Worm (Caenorhabditis elegans) whole organism, L4 larva: ENCODE data around the gene F14F7.4.

Experiments used
- Y105C5A.15 ChIP-seq: fragments of 200-800 bp; sonication (Bioruptor generic); IDR thresholded peaks from 2 replicates; pipeline ENCODE4 v1.3.6; 2022; ENCODE audit warnings: missing genetic modification characterization, missing compliant biosample characterization
- aly-2 ChIP-seq: sonication (generic microtip); optimal IDR thresholded peaks from 2 replicates; lab custom pipeline; 2018; ENCODE audit warnings: missing biosample characterization, missing genetic modification characterization
- ama-1 ChIP-seq: fragments of 150-350 bp; optimal IDR thresholded peaks from 2 replicates; lab custom pipeline; 2014; ENCODE audit warnings: inconsistent platforms, mixed read lengths
- ceh-82 ChIP-seq: sonication (generic microtip); optimal IDR thresholded peaks from 2 replicates; lab custom pipeline; 2017; ENCODE audit warnings: missing biosample characterization, missing genetic modification characterization
- ctbp-1 ChIP-seq: fragments of 200-800 bp; sonication (Bioruptor generic); IDR thresholded peaks from 2 replicates; pipeline ENCODE4 v1.3.6; 2022; ENCODE audit warnings: missing genetic modification reagents, missing genetic modification characterization, missing compliant biosample characterization
- dpl-1 ChIP-seq: fragments of 150-350 bp; optimal IDR thresholded peaks from 2 replicates; lab custom pipeline; 2014; ENCODE audit warnings: missing biosample characterization, missing genetic modification reagents, missing genetic modification characterization
- jun-1 ChIP-seq: fragments of 150-350 bp; optimal IDR thresholded peaks from 2 replicates; lab custom pipeline; 2014; ENCODE audit warnings: missing biosample characterization, missing genetic modification reagents, missing genetic modification characterization
- lin-15B ChIP-seq: fragments of 150-350 bp; sonication (generic microtip); optimal IDR thresholded peaks from 3 replicates; lab custom pipeline; 2014; ENCODE audit warnings: missing biosample characterization, missing genetic modification characterization
- nhr-11 ChIP-seq: fragments of 150-350 bp; optimal IDR thresholded peaks from 2 replicates; lab custom pipeline; 2014; ENCODE audit warnings: missing biosample characterization, missing genetic modification characterization
- nhr-237 ChIP-seq: sonication (generic microtip); optimal IDR thresholded peaks from 2 replicates; lab custom pipeline; 2017; ENCODE audit warnings: missing biosample characterization, missing genetic modification characterization
- pha-4 ChIP-seq, 2 experiments: fragments of 150-350 bp in 1 of 2; fragments of 200-800 bp in 1 of 2; sonication (Bioruptor generic) in 1 of 2; IDR thresholded peaks in 1 of 2; optimal IDR thresholded peaks in 1 of 2; 2 replicates each; pipeline versions ENCODE4 v1.3.6 to Lab custom; 2014 to 2022; ENCODE audit warnings: missing genetic modification characterization in 2 of 2, missing genetic modification reagents in 2 of 2, missing biosample characterization in 1 of 2, missing compliant biosample characterization in 1 of 2
- zfp-3 ChIP-seq: fragments of 200-800 bp; sonication (Bioruptor generic); conservative IDR thresholded peaks from 2 replicates; pipeline ENCODE4 v1.3.6; 2022; ENCODE audit warnings: missing genetic modification reagents, missing genetic modification characterization, missing compliant biosample characterization
- zip-11 ChIP-seq: fragments of 200-800 bp; sonication (Bioruptor generic); IDR thresholded peaks from 2 replicates; pipeline ENCODE4 v1.3.6; 2022; ENCODE audit warnings: missing genetic modification characterization, missing compliant biosample characterization
- zip-2 ChIP-seq: fragments of 150-350 bp; optimal IDR thresholded peaks from 2 replicates; lab custom pipeline; 2014; ENCODE audit warnings: missing biosample characterization, missing genetic modification characterization

DNA sequence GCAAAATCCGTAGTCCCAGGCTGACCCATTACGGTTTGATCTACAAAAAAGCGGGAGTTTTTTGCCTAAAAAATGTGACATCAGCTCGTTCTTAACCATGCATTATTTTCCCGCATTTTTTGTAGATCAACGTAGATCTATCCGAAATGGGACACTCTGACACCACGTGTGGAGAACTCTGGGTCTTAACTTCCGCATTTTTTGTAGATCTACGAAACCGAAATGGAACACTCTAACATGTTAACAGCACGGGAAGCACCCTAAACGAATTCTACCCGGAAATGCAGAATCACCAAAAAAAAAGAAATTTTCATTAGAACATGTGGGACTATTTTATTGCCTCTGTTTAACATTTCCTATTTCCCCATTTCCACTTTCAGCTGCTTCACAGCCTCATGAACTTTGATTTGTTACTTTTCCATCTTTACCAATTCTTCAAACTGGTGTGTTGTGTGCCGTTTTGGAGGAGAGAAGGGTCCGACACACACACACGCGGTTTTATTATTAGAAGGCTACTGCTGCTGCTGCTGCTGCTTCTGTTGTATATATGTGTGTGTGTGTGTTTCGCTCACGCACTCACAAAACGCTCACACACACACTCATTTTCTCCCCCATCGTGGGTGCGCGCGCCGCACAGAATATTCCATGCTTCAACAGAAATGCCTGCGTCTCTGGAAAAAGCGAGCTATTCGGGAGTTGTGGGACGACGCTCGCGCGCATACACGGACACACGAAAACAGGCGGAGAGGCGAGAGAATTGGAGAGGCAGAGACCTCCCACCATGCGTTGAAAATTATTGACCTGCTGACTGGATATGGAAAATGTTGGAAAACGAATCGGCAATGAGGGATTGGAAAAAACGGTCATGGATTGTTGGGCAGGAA lies 38.6 kb upstream of the F14F7.4 start:
- TF ChIP-seq nhr-237 (tag; lab: Kevin White, UChicago) (no peak), ceh-82 (tag; lab: Kevin White, UChicago) (no peak), dpl-1 (peak; percentile 35), zip-2 (no peak), ctbp-1 (GFP tag; lab: Robert Waterston, UW) (peak; percentile 75), lin-15B (tag; lab: Kevin White, UChicago) (no peak), Y105C5A.15 (GFP tag; lab: Robert Waterston, UW) (no peak), aly-2 (tag; lab: Kevin White, UChicago) (no peak), zip-11 (GFP tag; lab: Robert Waterston, UW) (no peak), ama-1 (lab: Kevin White, UChicago) (peak; percentile 72), jun-1 (peak; percentile 24), nhr-11 (peak; percentile 86), pha-4 (GFP tag; IDR thresholded peaks at IDR 0.05; lab: Robert Waterston, UW) (peak; percentile 81), pha-4 (tag; optimal IDR thresholded peaks at IDR 0.05; lab: Kevin White, UChicago) (peak; percentile 45), zfp-3 (GFP tag; lab: Robert Waterston, UW) (no peak)
